Fruit fly (Drosophila melanogaster) whole organism, embryonic: ENCODE results near the gene Tsf1.
A peak's percentile ranks its signal among the peaks of the same experiment; 100 is the strongest.

ENCODE experiments used
- Ada2b ChIP-seq: fragments of 200-800 bp; sonication (Bioruptor generic); IDR thresholded peaks from 2 replicates; pipeline ENCODE4 v1.3.6; 2022; ENCODE audit warnings: missing biosample characterization, missing genetic modification characterization
- Atf6 ChIP-seq: fragments of 200-800 bp; sonication (Bioruptor generic); IDR thresholded peaks from 2 replicates; pipeline ENCODE4 v1.3.6; 2022; ENCODE audit warnings: missing biosample characterization, missing genetic modification characterization
- CG10267 ChIP-seq: fragments of 200-800 bp; sonication (Bioruptor generic); optimal IDR thresholded peaks from 2 replicates; lab custom pipeline; 2018; ENCODE audit warnings: missing biosample characterization, mild to moderate bottlenecking, missing genetic modification characterization, moderate library complexity
- CG10274 ChIP-seq: fragments of 200-800 bp; sonication (Bioruptor generic); optimal IDR thresholded peaks from 3 replicates; lab custom pipeline; 2017; ENCODE audit warnings: missing biosample characterization, mild to moderate bottlenecking, missing genetic modification characterization
- CG11695 ChIP-seq: fragments of 200-800 bp; sonication (Bioruptor generic); IDR thresholded peaks from 3 replicates; pipeline ENCODE4 v1.3.6; 2022; ENCODE audit warnings: missing biosample characterization, missing genetic modification characterization
- CG12155 ChIP-seq: fragments of 200-800 bp; sonication (Bioruptor generic); optimal IDR thresholded peaks from 3 replicates; lab custom pipeline; 2016; ENCODE audit warnings: missing biosample characterization, missing genetic modification characterization
- CG1233 ChIP-seq: fragments of 200-800 bp; sonication (Bioruptor generic); optimal IDR thresholded peaks from 4 replicates; lab custom pipeline; 2018; ENCODE audit warnings: missing biosample characterization, mild to moderate bottlenecking, missing genetic modification characterization
- CG14014 ChIP-seq: fragments of 200-800 bp; sonication (Bioruptor generic); IDR thresholded peaks from 2 replicates; pipeline ENCODE4 v1.3.6; 2022; ENCODE audit warnings: missing biosample characterization, missing genetic modification characterization
- CG15011 ChIP-seq: fragments of 200-800 bp; sonication (Bioruptor generic); optimal IDR thresholded peaks from 3 replicates; lab custom pipeline; 2018; ENCODE audit warnings: missing biosample characterization, mild to moderate bottlenecking, missing genetic modification characterization
- CG1647 ChIP-seq: fragments of 200-800 bp; sonication (Bioruptor generic); optimal IDR thresholded peaks from 3 replicates; lab custom pipeline; 2016; ENCODE audit warnings: missing biosample characterization, missing genetic modification characterization
- CG16779 ChIP-seq: fragments of 200-800 bp; sonication (Bioruptor generic); IDR thresholded peaks from 2 replicates; pipeline ENCODE4 v1.3.6; 2022; ENCODE audit warnings: missing biosample characterization, missing genetic modification characterization
- CG16815 ChIP-seq: fragments of 200-800 bp; sonication (Bioruptor generic); optimal IDR thresholded peaks from 3 replicates; lab custom pipeline; 2017; ENCODE audit warnings: missing biosample characterization, mild to moderate bottlenecking, missing genetic modification characterization
- CG2120 ChIP-seq: fragments of 200-800 bp; sonication (Bioruptor generic); optimal IDR thresholded peaks from 3 replicates; lab custom pipeline; 2016; ENCODE audit warnings: missing biosample characterization, missing genetic modification characterization
- CG31441 ChIP-seq: fragments of 200-800 bp; sonication (Bioruptor generic); IDR thresholded peaks from 2 replicates; pipeline ENCODE4 v1.3.6; 2022; ENCODE audit warnings: missing biosample characterization, missing genetic modification characterization
- CG34224 ChIP-seq: fragments of 200-800 bp; sonication (Bioruptor generic); IDR thresholded peaks from 3 replicates; pipeline ENCODE4 v1.3.6; 2022; ENCODE audit warnings: missing biosample characterization, missing genetic modification characterization; ENCODE audit not compliant: partially characterized antibody
- CG4404 ChIP-seq: fragments of 200-800 bp; sonication (Bioruptor generic); IDR thresholded peaks from 2 replicates; pipeline ENCODE4 v1.3.6; 2022; ENCODE audit warnings: missing biosample characterization, missing genetic modification characterization
- CG6791 ChIP-seq: fragments of 200-800 bp; sonication (Bioruptor generic); IDR thresholded peaks from 3 replicates; pipeline ENCODE4 v1.3.6; 2022; ENCODE audit warnings: missing biosample characterization, missing genetic modification characterization; ENCODE audit not compliant: partially characterized antibody
- D19B ChIP-seq: fragments of 200-800 bp; sonication (Bioruptor generic); optimal IDR thresholded peaks from 2 replicates; lab custom pipeline; 2017; ENCODE audit warnings: missing biosample characterization, mild to moderate bottlenecking, missing genetic modification characterization
- Eip74EF ChIP-seq, 2 experiments: fragments of 200-800 bp in 1 of 2; fragments of >200 bp in 1 of 2; sonication (Bioruptor generic) in 1 of 2; optimal IDR thresholded peaks; 2 replicates each; lab custom pipeline; 2017 to 2019; ENCODE audit warnings: missing biosample characterization in 2 of 2, missing genetic modification characterization in 2 of 2, mild to moderate bottlenecking in 1 of 2, moderate library complexity in 1 of 2
- Ets65A ChIP-seq: fragments of 200-800 bp; sonication (Bioruptor generic); peaks from one replicate; lab custom pipeline; 2016; ENCODE audit warnings: missing biosample characterization, missing genetic modification characterization
- HLHmδ ChIP-seq: fragments of 200-800 bp; sonication (Bioruptor generic); optimal IDR thresholded peaks from 2 replicates; lab custom pipeline; 2018; ENCODE audit warnings: missing biosample characterization, mild to moderate bottlenecking, missing genetic modification characterization, moderate library complexity
- Hr3 ChIP-seq: fragments of 200-800 bp; sonication (Bioruptor generic); optimal IDR thresholded peaks from 3 replicates; lab custom pipeline; 2016; ENCODE audit warnings: missing biosample characterization, missing genetic modification characterization
- Lhr ChIP-seq: fragments of 200-800 bp; sonication (Bioruptor generic); optimal IDR thresholded peaks from 3 replicates; lab custom pipeline; 2017; ENCODE audit warnings: mild to moderate bottlenecking, missing biosample characterization, missing genetic modification reagents, missing genetic modification characterization
- Lpt ChIP-seq: fragments of >200 bp; optimal IDR thresholded peaks from 2 replicates; lab custom pipeline; 2018; ENCODE audit warnings: missing biosample characterization, missing genetic modification characterization
- Opbp ChIP-seq: fragments of 200-800 bp; sonication (Bioruptor generic); IDR thresholded peaks from 3 replicates; pipeline ENCODE4 v1.3.6; 2022; ENCODE audit warnings: missing biosample characterization, missing genetic modification characterization; ENCODE audit not compliant: partially characterized antibody
- Side ChIP-seq: fragments of 200-800 bp; sonication (Bioruptor generic); optimal IDR thresholded peaks from 2 replicates; lab custom pipeline; 2016; ENCODE audit warnings: missing biosample characterization, missing genetic modification characterization
- Six4 ChIP-seq: fragments of 200-800 bp; sonication (Bioruptor generic); optimal IDR thresholded peaks from 2 replicates; lab custom pipeline; 2016; ENCODE audit warnings: missing biosample characterization, missing genetic modification characterization
- Sox102F ChIP-seq: fragments of 200-800 bp; sonication (Bioruptor generic); optimal IDR thresholded peaks from 2 replicates; lab custom pipeline; 2018; ENCODE audit warnings: missing biosample characterization, mild to moderate bottlenecking, missing genetic modification characterization, moderate library complexity
- Xrp1 ChIP-seq: fragments of 200-800 bp; sonication (Bioruptor generic); IDR thresholded peaks from 2 replicates; pipeline ENCODE4 v1.3.6; 2022; ENCODE audit warnings: missing biosample characterization, missing genetic modification characterization
- abd-A ChIP-seq: fragments of 200-800 bp; sonication (Bioruptor generic); optimal IDR thresholded peaks from 3 replicates; lab custom pipeline; 2019; ENCODE audit warnings: missing biosample characterization, mild to moderate bottlenecking, missing genetic modification characterization, moderate library complexity
- ato ChIP-seq: fragments of 200-800 bp; sonication (Bioruptor generic); IDR thresholded peaks from 2 replicates; pipeline ENCODE4 v1.3.6; 2022; ENCODE audit warnings: missing biosample characterization, missing genetic modification characterization; ENCODE audit not compliant: partially characterized antibody
- bowl ChIP-seq: fragments of 200-800 bp; sonication (Bioruptor generic); IDR thresholded peaks from 2 replicates; pipeline ENCODE4 v1.3.6; 2022; ENCODE audit warnings: missing biosample characterization, missing genetic modification characterization
- btn ChIP-seq: fragments of 200-800 bp; sonication (Bioruptor generic); optimal IDR thresholded peaks from 2 replicates; lab custom pipeline; 2016; ENCODE audit warnings: missing biosample characterization, missing genetic modification characterization
- emc ChIP-seq: fragments of 200-800 bp; sonication (Bioruptor generic); optimal IDR thresholded peaks from 2 replicates; lab custom pipeline; 2016; ENCODE audit warnings: missing biosample characterization, missing genetic modification characterization
- gfzf ChIP-seq: fragments of 200-800 bp; sonication (Bioruptor generic); optimal IDR thresholded peaks from 2 replicates; lab custom pipeline; 2016; ENCODE audit warnings: missing biosample characterization, mild to moderate bottlenecking, missing genetic modification characterization, moderate library complexity
- grau ChIP-seq: fragments of 200-800 bp; optimal IDR thresholded peaks from 3 replicates; lab custom pipeline; 2019; ENCODE audit warnings: missing biosample characterization, mild to moderate bottlenecking, missing genetic modification characterization, moderate library complexity
- grn ChIP-seq: fragments of 200-800 bp; sonication (Bioruptor generic); optimal IDR thresholded peaks from 3 replicates; lab custom pipeline; 2017; ENCODE audit warnings: missing biosample characterization, missing genetic modification characterization
- ham ChIP-seq: fragments of 200-800 bp; sonication (Bioruptor generic); IDR thresholded peaks from 2 replicates; pipeline ENCODE4 v1.3.6; 2022; ENCODE audit warnings: missing biosample characterization, missing genetic modification characterization
- hb ChIP-seq: fragments of 200-800 bp; sonication (Bioruptor generic); IDR thresholded peaks from 3 replicates; pipeline ENCODE4 v1.3.6; 2022; ENCODE audit warnings: missing biosample characterization, missing genetic modification characterization; ENCODE audit not compliant: partially characterized antibody
- jing ChIP-seq: fragments of 200-800 bp; sonication (Bioruptor generic); optimal IDR thresholded peaks from 2 replicates; lab custom pipeline; 2018; ENCODE audit warnings: missing biosample characterization, mild to moderate bottlenecking, missing genetic modification characterization
- klu ChIP-seq: fragments of 200-800 bp; sonication (Bioruptor generic); IDR thresholded peaks from 2 replicates; pipeline ENCODE4 v1.3.6; 2022; ENCODE audit warnings: missing biosample characterization, missing genetic modification characterization
- mld ChIP-seq: fragments of 200-800 bp; sonication (Bioruptor generic); IDR thresholded peaks from 3 replicates; pipeline ENCODE4 v1.3.6; 2022; ENCODE audit warnings: missing biosample characterization, missing genetic modification characterization; ENCODE audit not compliant: partially characterized antibody
- nom ChIP-seq: fragments of 200-800 bp; sonication (Bioruptor generic); optimal IDR thresholded peaks from 2 replicates; lab custom pipeline; 2017; ENCODE audit warnings: missing biosample characterization, missing genetic modification characterization, mild to moderate bottlenecking, moderate library complexity, missing genetic modification reagents
- oc ChIP-seq: fragments of 200-800 bp; sonication (Bioruptor generic); optimal IDR thresholded peaks from 2 replicates; lab custom pipeline; 2018; ENCODE audit warnings: missing biosample characterization, mild to moderate bottlenecking, missing genetic modification characterization, moderate library complexity
- odd ChIP-seq: fragments of 200-800 bp; sonication (Bioruptor generic); optimal IDR thresholded peaks from 2 replicates; lab custom pipeline; 2017; ENCODE audit warnings: missing biosample characterization, mild to moderate bottlenecking, missing genetic modification characterization
- sug ChIP-seq: fragments of 200-800 bp; optimal IDR thresholded peaks from 2 replicates; lab custom pipeline; 2019; ENCODE audit warnings: missing biosample characterization, mild to moderate bottlenecking, missing genetic modification characterization, moderate library complexity
- tap ChIP-seq: fragments of 200-800 bp; optimal IDR thresholded peaks from 3 replicates; lab custom pipeline; 2019; ENCODE audit warnings: missing biosample characterization, mild to moderate bottlenecking, missing genetic modification characterization, moderate library complexity
- unpg ChIP-seq: fragments of 200-800 bp; sonication (Bioruptor generic); optimal IDR thresholded peaks from 3 replicates; lab custom pipeline; 2018; ENCODE audit warnings: missing biosample characterization, mild to moderate bottlenecking, missing genetic modification characterization, moderate library complexity
- vnd ChIP-seq: fragments of 200-800 bp; sonication (Bioruptor generic); IDR thresholded peaks from 3 replicates; pipeline ENCODE4 v1.3.6; 2022; ENCODE audit warnings: missing biosample characterization, missing genetic modification characterization; ENCODE audit not compliant: partially characterized antibody
- vvl ChIP-seq: fragments of 200-800 bp; sonication (Bioruptor generic); IDR thresholded peaks from 2 replicates; pipeline ENCODE4 v1.3.6; 2022; ENCODE audit warnings: missing biosample characterization, missing genetic modification characterization

The Tsf1 gene

dm6 chrX:18405567-18406059 is 18.7 kb downstream of the Tsf1 start (continued):
- no peak for TF ChIP-seq grn (GFP tag; lab: Kevin White, UChicago)
- TF ChIP-seq gfzf: no peak
- no peak for TF ChIP-seq CG14014 (GFP tag; lab: Robert Waterston, UW)
- no peak; the same call in 1 of the 2 replicates for TF ChIP-seq vvl
- no peak for TF ChIP-seq CG6791 (GFP tag; lab: Robert Waterston, UW)
- no peak; the same call in 1 of the 2 replicates for TF ChIP-seq klu (GFP tag; lab: Robert Waterston, UW)
- peak; percentile 59 for TF ChIP-seq oc (tag; lab: Kevin White, UChicago)
- TF ChIP-seq D19B: peak; percentile 25
- TF ChIP-seq CG15011 (GFP tag; lab: Kevin White, UChicago): peak; percentile 44
- TF ChIP-seq grau: peak; percentile 74
- peak; percentile 97 for TF ChIP-seq Ets65A (GFP tag; lab: Kevin White, UChicago)
- TF ChIP-seq Six4 (GFP tag; lab: Kevin White, UChicago): no peak
- peak; percentile 74 for TF ChIP-seq CG2120 (GFP tag; lab: Kevin White, UChicago)
- TF ChIP-seq CG16815 (GFP tag; lab: Kevin White, UChicago): peak; percentile 49
- peak in 1 of 2 experiments; percentile 84 for TF ChIP-seq Eip74EF (GFP tag; optimal IDR thresholded peaks at IDR 0.05; lab: Kevin White, UChicago)
- no peak for TF ChIP-seq bowl (GFP tag; lab: Robert Waterston, UW)
- peak; percentile 64 for TF ChIP-seq Atf6 (GFP tag; lab: Robert Waterston, UW)
- no peak for TF ChIP-seq mld (GFP tag; lab: Robert Waterston, UW)
- TF ChIP-seq sug (tag; lab: Kevin White, UChicago): no peak
- TF ChIP-seq CG16779: peak; percentile 24; the same call in 1 of the 2 replicates
- TF ChIP-seq jing (GFP tag; lab: Kevin White, UChicago): no peak
- TF ChIP-seq emc (GFP tag; lab: Kevin White, UChicago): peak; percentile 27
- TF ChIP-seq vnd: no peak
- TF ChIP-seq CG10274: peak; percentile 17
- TF ChIP-seq CG12155 (GFP tag; lab: Kevin White, UChicago): peak; percentile 52
- TF ChIP-seq CG31441 (GFP tag; lab: Robert Waterston, UW): peak; percentile 90
- TF ChIP-seq CG10267: peak; percentile 58
- TF ChIP-seq Lhr (GFP tag; lab: Kevin White, UChicago): peak; percentile 14
- 0 out of 2 replicates have a peak, but pooled peaks have one; percentile 23 for TF ChIP-seq Ada2b (GFP tag; lab: Robert Waterston, UW)
- no peak for TF ChIP-seq Lpt
- TF ChIP-seq Side (GFP tag; lab: Kevin White, UChicago): no peak
- TF ChIP-seq Sox102F: peak; percentile 82
- TF ChIP-seq CG11695 (GFP tag; lab: Robert Waterston, UW): peak; percentile 51; the same call in 2 of the 3 replicates
- TF ChIP-seq Opbp (GFP tag; lab: Robert Waterston, UW): no peak
- TF ChIP-seq hb (GFP tag; lab: Robert Waterston, UW): no peak
- peak; percentile 61 for TF ChIP-seq odd (GFP tag; lab: Kevin White, UChicago)
- TF ChIP-seq abd-A: no peak
- no peak for TF ChIP-seq CG34224 (GFP tag; lab: Robert Waterston, UW)
- no peak for TF ChIP-seq ato (GFP tag; lab: Robert Waterston, UW)
- no peak for TF ChIP-seq nom (GFP tag; lab: Kevin White, UChicago)
- peak; percentile 32 for TF ChIP-seq tap (tag; lab: Kevin White, UChicago)
- peak; percentile 81 for TF ChIP-seq unpg (GFP tag; lab: Kevin White, UChicago)
- TF ChIP-seq CG1647: peak; percentile 25
- TF ChIP-seq ham (GFP tag; lab: Robert Waterston, UW): no peak
- no peak for TF ChIP-seq btn (GFP tag; lab: Kevin White, UChicago)
- peak; percentile 64 for TF ChIP-seq Hr3 (GFP tag; lab: Kevin White, UChicago)
- TF ChIP-seq HLHmδ (GFP tag; lab: Kevin White, UChicago): no peak
- TF ChIP-seq CG1233: peak; percentile 40
- peak; percentile 53; the same call in 1 of the 2 replicates for TF ChIP-seq Xrp1 (GFP tag; lab: Robert Waterston, UW)
- 0 out of 2 replicates have a peak, but pooled peaks have one; percentile 32 for TF ChIP-seq CG4404 (GFP tag; lab: Robert Waterston, UW)
